Fruit fly (Drosophila melanogaster) whole organism, embryonic: Measurements from ENCODE around the gene CG33158.

Experiments used
- Aef1 ChIP-seq: fragments of 200-800 bp; sonication (Bioruptor generic); IDR thresholded peaks from 3 replicates; pipeline ENCODE4 v1.3.6; 2022; ENCODE audit warnings: missing biosample characterization, missing genetic modification characterization
- Asciz ChIP-seq: fragments of 200-800 bp; sonication (Bioruptor generic); optimal IDR thresholded peaks from 2 replicates; lab custom pipeline; 2017; ENCODE audit warnings: missing biosample characterization, mild to moderate bottlenecking, missing genetic modification characterization, missing genetic modification reagents
- CG10959 ChIP-seq: fragments of 200-800 bp; sonication (Bioruptor generic); IDR thresholded peaks from 2 replicates; pipeline ENCODE4 v1.3.6; 2022; ENCODE audit warnings: missing biosample characterization, missing genetic modification characterization
- CG11085 ChIP-seq: fragments of 200-800 bp; sonication (Bioruptor generic); IDR thresholded peaks from 2 replicates; pipeline ENCODE4 v1.3.6; 2022; ENCODE audit warnings: missing biosample characterization, missing genetic modification characterization
- CG12391 ChIP-seq: fragments of 200-800 bp; sonication (Bioruptor generic); optimal IDR thresholded peaks from 3 replicates; lab custom pipeline; 2018; ENCODE audit warnings: missing biosample characterization, mild to moderate bottlenecking, missing genetic modification characterization, moderate library complexity
- CG13894 ChIP-seq: fragments of 200-800 bp; sonication (Bioruptor generic); optimal IDR thresholded peaks from 3 replicates; lab custom pipeline; 2018; ENCODE audit warnings: missing biosample characterization, mild to moderate bottlenecking, missing genetic modification characterization, moderate library complexity
- CG16815 ChIP-seq: fragments of 200-800 bp; sonication (Bioruptor generic); optimal IDR thresholded peaks from 3 replicates; lab custom pipeline; 2017; ENCODE audit warnings: missing biosample characterization, mild to moderate bottlenecking, missing genetic modification characterization
- CG1792 ChIP-seq: fragments of 200-800 bp; sonication (Bioruptor generic); optimal IDR thresholded peaks from 2 replicates; lab custom pipeline; 2016; ENCODE audit warnings: missing biosample characterization, missing genetic modification characterization
- CG2116 ChIP-seq: fragments of 200-800 bp; sonication (Bioruptor generic); optimal IDR thresholded peaks from 3 replicates; lab custom pipeline; 2018; ENCODE audit warnings: missing biosample characterization, mild to moderate bottlenecking, missing genetic modification characterization
- CG2120 ChIP-seq: fragments of 200-800 bp; sonication (Bioruptor generic); optimal IDR thresholded peaks from 3 replicates; lab custom pipeline; 2016; ENCODE audit warnings: missing biosample characterization, missing genetic modification characterization
- CG2129 ChIP-seq: fragments of 200-800 bp; sonication (Bioruptor generic); IDR thresholded peaks from 2 replicates; pipeline ENCODE4 v1.3.6; 2022; ENCODE audit warnings: missing biosample characterization, missing genetic modification characterization; ENCODE audit not compliant: partially characterized antibody
- CG2712 ChIP-seq: fragments of 200-800 bp; optimal IDR thresholded peaks from 3 replicates; lab custom pipeline; 2019; ENCODE audit warnings: missing biosample characterization, mild to moderate bottlenecking, missing genetic modification characterization, moderate library complexity
- CG31441 ChIP-seq: fragments of 200-800 bp; sonication (Bioruptor generic); IDR thresholded peaks from 2 replicates; pipeline ENCODE4 v1.3.6; 2022; ENCODE audit warnings: missing biosample characterization, missing genetic modification characterization
- CG34224 ChIP-seq: fragments of 200-800 bp; sonication (Bioruptor generic); IDR thresholded peaks from 3 replicates; pipeline ENCODE4 v1.3.6; 2022; ENCODE audit warnings: missing biosample characterization, missing genetic modification characterization; ENCODE audit not compliant: partially characterized antibody
- CG3726 ChIP-seq: fragments of 200-800 bp; sonication (Bioruptor generic); IDR thresholded peaks from 3 replicates; pipeline ENCODE4, ENCODE4 v1.3.6; 2022; ENCODE audit warnings: missing biosample characterization, missing genetic modification characterization
- CG4820 ChIP-seq: fragments of 200-800 bp; sonication (Bioruptor generic); optimal IDR thresholded peaks from 3 replicates; lab custom pipeline; 2016; ENCODE audit warnings: missing biosample characterization, missing genetic modification characterization
- CG6683 ChIP-seq: fragments of 200-800 bp; sonication (Bioruptor generic); optimal IDR thresholded peaks from 2 replicates; lab custom pipeline; 2017; ENCODE audit warnings: missing biosample characterization, mild to moderate bottlenecking, missing genetic modification characterization, missing genetic modification reagents
- CG7556 ChIP-seq: fragments of 200-800 bp; sonication (Bioruptor generic); optimal IDR thresholded peaks from 2 replicates; lab custom pipeline; 2017; ENCODE audit warnings: missing biosample characterization, mild to moderate bottlenecking, missing genetic modification characterization
- CG7963 ChIP-seq: fragments of 200-800 bp; sonication (Bioruptor generic); IDR thresholded peaks from 3 replicates; pipeline ENCODE4 v1.3.6; 2022; ENCODE audit warnings: missing biosample characterization, missing genetic modification characterization; ENCODE audit not compliant: partially characterized antibody
- CG8924 ChIP-seq: fragments of 200-800 bp; optimal IDR thresholded peaks from 3 replicates; lab custom pipeline; 2019; ENCODE audit warnings: missing biosample characterization, mild to moderate bottlenecking, missing genetic modification characterization, moderate library complexity
- CG9437 ChIP-seq: fragments of 200-800 bp; sonication (Bioruptor generic); optimal IDR thresholded peaks from 2 replicates; lab custom pipeline; 2018; ENCODE audit warnings: missing biosample characterization, mild to moderate bottlenecking, missing genetic modification characterization
- Chrac-16 ChIP-seq: fragments of 200-800 bp; sonication (Bioruptor generic); optimal IDR thresholded peaks from 3 replicates; lab custom pipeline; 2016; ENCODE audit warnings: missing biosample characterization, missing genetic modification characterization
- CrebB ChIP-seq: fragments of 200-800 bp; sonication (Bioruptor generic); optimal IDR thresholded peaks from 3 replicates; lab custom pipeline; 2018; ENCODE audit warnings: missing biosample characterization, mild to moderate bottlenecking, missing genetic modification characterization
- D ChIP-seq, 2 experiments: fragments of 200-800 bp in 1 of 2; fragments of >200 bp in 1 of 2; sonication (Bioruptor generic) in 1 of 2; optimal IDR thresholded peaks; 2 replicates in 1 of 2; 3 replicates in 1 of 2; lab custom pipeline; 2017; ENCODE audit warnings: mild to moderate bottlenecking in 1 of 2, missing biosample characterization in 1 of 2, missing genetic modification characterization in 1 of 2, missing genetic modification reagents in 1 of 2
- Dll ChIP-seq: fragments of 200-800 bp; sonication (Bioruptor generic); IDR thresholded peaks from 4 replicates; pipeline ENCODE4 v1.3.6; 2022; ENCODE audit warnings: missing biosample characterization, missing genetic modification characterization; ENCODE audit not compliant: partially characterized antibody
- E2f1 ChIP-seq: fragments of 200-800 bp; sonication (Bioruptor generic); IDR thresholded peaks from 2 replicates; pipeline ENCODE4 v1.3.6; 2022; ENCODE audit warnings: missing biosample characterization, missing genetic modification characterization
- Ets97D ChIP-seq: fragments of 200-800 bp; sonication (Bioruptor generic); optimal IDR thresholded peaks from 3 replicates; lab custom pipeline; 2016; ENCODE audit warnings: missing biosample characterization, missing genetic modification characterization
- HmgZ ChIP-seq: fragments of 200-800 bp; sonication (Bioruptor generic); optimal IDR thresholded peaks from 2 replicates; lab custom pipeline; 2018; ENCODE audit warnings: missing biosample characterization, mild to moderate bottlenecking, missing genetic modification characterization
- Max ChIP-seq: fragments of 200-800 bp; sonication (Bioruptor generic); optimal IDR thresholded peaks from 2 replicates; lab custom pipeline; 2016; ENCODE audit warnings: missing biosample characterization, mild to moderate bottlenecking, missing genetic modification characterization
- Mes4 ChIP-seq: fragments of 200-800 bp; sonication (Bioruptor generic); optimal IDR thresholded peaks from 2 replicates; lab custom pipeline; 2016; ENCODE audit warnings: missing biosample characterization, missing genetic modification characterization
- Scr ChIP-seq: fragments of 200-800 bp; sonication (Bioruptor generic); IDR thresholded peaks from 2 replicates; pipeline ENCODE4 v1.3.6; 2022; ENCODE audit warnings: missing biosample characterization, missing genetic modification characterization; ENCODE audit not compliant: partially characterized antibody
- Six4 ChIP-seq: fragments of 200-800 bp; sonication (Bioruptor generic); optimal IDR thresholded peaks from 2 replicates; lab custom pipeline; 2016; ENCODE audit warnings: missing biosample characterization, missing genetic modification characterization
- ara ChIP-seq: fragments of 200-800 bp; sonication (Bioruptor generic); IDR thresholded peaks from 2 replicates; pipeline ENCODE4 v1.3.6; 2022; ENCODE audit warnings: missing biosample characterization, missing genetic modification characterization
- bbx ChIP-seq: fragments of 200-800 bp; sonication (Bioruptor generic); IDR thresholded peaks from 2 replicates; pipeline ENCODE4 v1.3.6; 2022; ENCODE audit warnings: missing biosample characterization, missing genetic modification characterization; ENCODE audit not compliant: partially characterized antibody
- cato ChIP-seq: fragments of 200-800 bp; sonication (Bioruptor generic); optimal IDR thresholded peaks from 2 replicates; lab custom pipeline; 2016; ENCODE audit warnings: missing biosample characterization, missing genetic modification characterization, borderline replicate concordance
- cg ChIP-seq: fragments of 200-800 bp; sonication (Bioruptor generic); optimal IDR thresholded peaks from 3 replicates; lab custom pipeline; 2019; ENCODE audit warnings: missing biosample characterization, mild to moderate bottlenecking, missing genetic modification characterization, moderate library complexity
- emc ChIP-seq: fragments of 200-800 bp; sonication (Bioruptor generic); optimal IDR thresholded peaks from 2 replicates; lab custom pipeline; 2016; ENCODE audit warnings: missing biosample characterization, missing genetic modification characterization
- ind ChIP-seq: fragments of 200-800 bp; sonication (Bioruptor generic); optimal IDR thresholded peaks from 3 replicates; lab custom pipeline; 2016; ENCODE audit warnings: missing biosample characterization, missing genetic modification characterization
- kni ChIP-seq: fragments of 200-800 bp; sonication (Bioruptor generic); optimal IDR thresholded peaks from 3 replicates; lab custom pipeline; 2017; ENCODE audit warnings: mild to moderate bottlenecking, missing biosample characterization, missing genetic modification reagents, missing genetic modification characterization
- otp ChIP-seq: fragments of 200-800 bp; sonication (Bioruptor generic); IDR thresholded peaks from 3 replicates; pipeline ENCODE4, ENCODE4 v1.3.6; 2022; ENCODE audit warnings: missing biosample characterization, missing genetic modification characterization
- phol ChIP-seq: fragments of 200-800 bp; sonication (Bioruptor generic); optimal IDR thresholded peaks from 3 replicates; lab custom pipeline; 2018; ENCODE audit warnings: missing biosample characterization, mild to moderate bottlenecking, missing genetic modification characterization, moderate library complexity
- sd ChIP-seq: fragments of 200-800 bp; sonication (Bioruptor generic); optimal IDR thresholded peaks from 3 replicates; lab custom pipeline; 2018; ENCODE audit warnings: missing biosample characterization, mild to moderate bottlenecking, missing genetic modification characterization, moderate library complexity
- sens ChIP-seq: fragments of 200-800 bp; sonication (Bioruptor generic); peaks from one replicate; lab custom pipeline; 2016; ENCODE audit warnings: missing biosample characterization, missing genetic modification characterization
- shn ChIP-seq: fragments of 200-800 bp; sonication (Bioruptor generic); optimal IDR thresholded peaks from 3 replicates; lab custom pipeline; 2016; ENCODE audit warnings: missing biosample characterization, missing genetic modification characterization
- sr ChIP-seq: fragments of 200-800 bp; sonication (Bioruptor generic); IDR thresholded peaks from 3 replicates; pipeline ENCODE4 v1.3.6; 2022; ENCODE audit warnings: missing biosample characterization, missing genetic modification characterization
- ssp ChIP-seq: fragments of 200-800 bp; sonication (Bioruptor generic); IDR thresholded peaks from 2 replicates; pipeline ENCODE4 v1.3.6; 2022; ENCODE audit warnings: missing biosample characterization, missing genetic modification characterization
- ttk ChIP-seq: fragments of 200-800 bp; sonication (Bioruptor generic); IDR thresholded peaks from 2 replicates; pipeline ENCODE4 v2.1.2; 2022; ENCODE audit warnings: missing biosample characterization, missing genetic modification characterization
- twi ChIP-seq: fragments of 200-800 bp; optimal IDR thresholded peaks from 2 replicates; lab custom pipeline; 2019; ENCODE audit warnings: missing biosample characterization, mild to moderate bottlenecking, missing genetic modification characterization, moderate library complexity
- vvl ChIP-seq: fragments of 200-800 bp; sonication (Bioruptor generic); IDR thresholded peaks from 2 replicates; pipeline ENCODE4 v1.3.6; 2022; ENCODE audit warnings: missing biosample characterization, missing genetic modification characterization

CG33158 gene

dm6 chr3L:16412394-16412950 lies 6.9 kb upstream of the CG33158 start, which contains the start of gene Serinc (continued):
- TF ChIP-seq HmgZ (tag; lab: Kevin White, UChicago): peak; percentile 82
- peak; percentile 21 for TF ChIP-seq CG7556 (GFP tag; lab: Kevin White, UChicago)
- TF ChIP-seq CG2129 (GFP tag; lab: Robert Waterston, UW): peak; percentile 98
- peak; percentile 99 for TF ChIP-seq Dll (GFP tag; lab: Robert Waterston, UW)
- peak; percentile 24 for TF ChIP-seq kni (GFP tag; lab: Kevin White, UChicago)
- TF ChIP-seq sd (tag; lab: Kevin White, UChicago): peak; percentile 22
- TF ChIP-seq cato (GFP tag; lab: Kevin White, UChicago): no peak
- TF ChIP-seq CG10959 (GFP tag; lab: Robert Waterston, UW): no peak
- peak; percentile 74 for TF ChIP-seq Max
- no peak for TF ChIP-seq sr (GFP tag; lab: Robert Waterston, UW)
- peak; percentile 7 for TF ChIP-seq Six4 (GFP tag; lab: Kevin White, UChicago)
- TF ChIP-seq CG7963 (GFP tag; lab: Robert Waterston, UW): peak; percentile 95
- peak; percentile 22 for TF ChIP-seq emc (GFP tag; lab: Kevin White, UChicago)
- TF ChIP-seq CG3726 (GFP tag; lab: Robert Waterston, UW): no peak
- peak; percentile 26 for TF ChIP-seq CG16815 (GFP tag; lab: Kevin White, UChicago)
- TF ChIP-seq CG13894 (tag; lab: Kevin White, UChicago): no peak
- no peak for TF ChIP-seq CG31441
- TF ChIP-seq ttk: no peak
- TF ChIP-seq Ets97D (GFP tag; lab: Kevin White, UChicago): peak; percentile 75
- TF ChIP-seq CrebB (tag; lab: Kevin White, UChicago): peak; percentile 61
- peak; percentile 97 for TF ChIP-seq bbx (GFP tag; lab: Robert Waterston, UW)
- peak; percentile 78 for TF ChIP-seq CG12391 (tag; lab: Kevin White, UChicago)
- TF ChIP-seq CG2116 (GFP tag; lab: Kevin White, UChicago): peak; percentile 84
- TF ChIP-seq CG2120 (GFP tag; lab: Kevin White, UChicago): peak; percentile 66
- peak; percentile 83 for TF ChIP-seq CG8924 (tag; lab: Kevin White, UChicago)
- TF ChIP-seq ssp (GFP tag; lab: Robert Waterston, UW): peak; percentile 39
- peak; percentile 46 for TF ChIP-seq shn
- peak; percentile 33; the same call in 1 of the 2 replicates for TF ChIP-seq CG11085 (GFP tag; lab: Robert Waterston, UW)
- TF ChIP-seq CG9437 (GFP tag; lab: Kevin White, UChicago): peak; percentile 81
- TF ChIP-seq Chrac-16: peak; percentile 51
- TF ChIP-seq CG4820: peak; percentile 63
- TF ChIP-seq Scr (GFP tag; lab: Robert Waterston, UW): peak; percentile 98
- TF ChIP-seq phol: peak; percentile 75
- peak; percentile 32 for TF ChIP-seq CG6683 (GFP tag; lab: Kevin White, UChicago)
- TF ChIP-seq Mes4 (GFP tag; lab: Kevin White, UChicago): peak; percentile 59
- 0 out of 2 replicates have a peak, but pooled peaks have one; percentile 33 for TF ChIP-seq E2f1 (GFP tag; lab: Robert Waterston, UW)
- TF ChIP-seq vvl: peak; percentile 76; the same call in 1 of the 2 replicates
- peak; percentile 44; the same call in 1 of the 2 replicates for TF ChIP-seq ara (GFP tag; lab: Robert Waterston, UW)
- TF ChIP-seq otp (GFP tag; lab: Robert Waterston, UW): no peak
- TF ChIP-seq Aef1 (GFP tag; lab: Robert Waterston, UW): peak; percentile 34; the same call in 2 of the 3 replicates
- TF ChIP-seq CG1792 (GFP tag; lab: Kevin White, UChicago): peak; percentile 43
- TF ChIP-seq sens (GFP tag; lab: Kevin White, UChicago): peak; percentile 90
- peak; percentile 64 for TF ChIP-seq CG2712 (tag; lab: Kevin White, UChicago)
- TF ChIP-seq ind (GFP tag; lab: Kevin White, UChicago): peak; percentile 59
- peak; percentile 46 for TF ChIP-seq twi (tag; lab: Kevin White, UChicago)
- no peak for TF ChIP-seq cg (GFP tag; lab: Kevin White, UChicago)
- TF ChIP-seq CG34224 (GFP tag; lab: Robert Waterston, UW): peak; percentile 95
- no peak for TF ChIP-seq Asciz (GFP tag; lab: Kevin White, UChicago)
- no peak for TF ChIP-seq D (optimal IDR thresholded peaks at IDR 0.05; lab: Kevin White, UChicago)
- TF ChIP-seq D (GFP tag; optimal IDR thresholded peaks at IDR 0.05; lab: Kevin White, UChicago): peak; percentile 33
